Fruit fly (Drosophila melanogaster) whole organism: ENCODE results near the gene Ufsp2.

Source experiments
- pan ChIP-seq: fragments of >200 bp; optimal IDR thresholded peaks from 2 replicates; lab custom pipeline; 2017
- psq ChIP-seq: fragments of >200 bp; optimal IDR thresholded peaks from 2 replicates; lab custom pipeline; 2017

- TF ChIP-seq psq (no peak), pan (no peak)
Measured at dm6 chr3L:15588514-15589138, 12.3 kb downstream of the Ufsp2 start, which contains the start of gene RhoGAP71E.
